Worm (Caenorhabditis elegans) whole organism, L3 larva: Measurements from ENCODE around the gene C09E7.11.

Experiments
- ZK546.5 ChIP-seq: sonication (generic microtip); optimal IDR thresholded peaks from 2 replicates; lab custom pipeline; 2017; ENCODE audit warnings: missing biosample characterization, missing genetic modification characterization
- aly-2 ChIP-seq: fragments of 150-350 bp; optimal IDR thresholded peaks from 2 replicates; lab custom pipeline; 2014; ENCODE audit warnings: missing biosample characterization, missing genetic modification characterization
- ama-1 ChIP-seq: fragments of 150-350 bp; optimal IDR thresholded peaks from 2 replicates; lab custom pipeline; 2018
- ceh-16 ChIP-seq: sonication (generic microtip); optimal IDR thresholded peaks from 2 replicates; lab custom pipeline; 2017; ENCODE audit warnings: missing biosample characterization, missing genetic modification characterization
- ceh-28 ChIP-seq: fragments of 150-350 bp; optimal IDR thresholded peaks from 2 replicates; lab custom pipeline; 2014; ENCODE audit warnings: missing biosample characterization, missing genetic modification reagents, missing genetic modification characterization
- ceh-82 ChIP-seq: fragments of 150-350 bp; optimal IDR thresholded peaks from 2 replicates; lab custom pipeline; 2014; ENCODE audit warnings: missing biosample characterization, missing genetic modification characterization
- ceh-9 ChIP-seq: sonication (generic microtip); optimal IDR thresholded peaks from 2 replicates; lab custom pipeline; 2018; ENCODE audit warnings: missing biosample characterization, missing genetic modification characterization
- daf-12 ChIP-seq: fragments of 150-350 bp; optimal IDR thresholded peaks from 2 replicates; lab custom pipeline; 2014; ENCODE audit warnings: missing biosample characterization, missing genetic modification reagents, missing genetic modification characterization
- egl-27 ChIP-seq: sonication (generic microtip); optimal IDR thresholded peaks from 4 replicates; lab custom pipeline; 2017; ENCODE audit warnings: missing biosample characterization, missing genetic modification reagents, missing genetic modification characterization
- elt-2 ChIP-seq: sonication (generic microtip); optimal IDR thresholded peaks from 2 replicates; lab custom pipeline; 2016; ENCODE audit warnings: missing genetic modification reagents, mild to moderate bottlenecking, missing genetic modification characterization, missing compliant biosample characterization
- elt-3 ChIP-seq, 3 experiments: fragments of 150-350 bp in 1 of 3; sonication (generic microtip) in 2 of 3; optimal IDR thresholded peaks; 2 replicates in 2 of 3; 4 replicates in 1 of 3; lab custom pipeline; 2014 to 2017; ENCODE audit warnings: missing biosample characterization in 3 of 3, missing genetic modification characterization in 3 of 3
- eor-1 ChIP-seq, 2 experiments: fragments of 150-350 bp; optimal IDR thresholded peaks; 2 replicates each; lab custom pipeline; 2014 to 2018; ENCODE audit warnings: missing biosample characterization in 2 of 2, missing genetic modification characterization in 2 of 2
- fkh-2 ChIP-seq: fragments of 150-350 bp; optimal IDR thresholded peaks from 2 replicates; lab custom pipeline; 2014; ENCODE audit warnings: missing biosample characterization, missing genetic modification reagents, missing genetic modification characterization
- fos-1 ChIP-seq: fragments of 150-350 bp; optimal IDR thresholded peaks from 2 replicates; lab custom pipeline; 2014; ENCODE audit warnings: missing biosample characterization, missing genetic modification characterization
- lin-15B ChIP-seq: fragments of 150-350 bp; optimal IDR thresholded peaks from 2 replicates; lab custom pipeline; 2014; ENCODE audit warnings: missing biosample characterization, missing genetic modification characterization
- lin-39 ChIP-seq: fragments of 150-350 bp; optimal IDR thresholded peaks from 2 replicates; lab custom pipeline; 2018; ENCODE audit warnings: missing biosample characterization, missing genetic modification reagents, missing genetic modification characterization
- lsy-12 ChIP-seq: sonication (generic microtip); optimal IDR thresholded peaks from 2 replicates; lab custom pipeline; 2016; ENCODE audit warnings: mild to moderate bottlenecking, missing genetic modification characterization, missing compliant biosample characterization
- mdl-1 ChIP-seq: fragments of 150-350 bp; optimal IDR thresholded peaks from 2 replicates; lab custom pipeline; 2014; ENCODE audit warnings: missing biosample characterization, missing genetic modification characterization
- mml-1 ChIP-seq: fragments of 150-350 bp; sonication (generic microtip); optimal IDR thresholded peaks from 3 replicates; lab custom pipeline; 2014; ENCODE audit warnings: missing biosample characterization, missing genetic modification characterization
- nfya-1 ChIP-seq: sonication (generic microtip); optimal IDR thresholded peaks from 2 replicates; lab custom pipeline; 2017; ENCODE audit warnings: missing genetic modification characterization, mild to moderate bottlenecking, missing compliant biosample characterization, antibody characterized with exemption, moderate library complexity; ENCODE audit not compliant: insufficient read depth
- nhr-11 ChIP-seq: fragments of 150-350 bp; optimal IDR thresholded peaks from 2 replicates; lab custom pipeline; 2014; ENCODE audit warnings: missing biosample characterization, missing genetic modification characterization
- nhr-12 ChIP-seq: fragments of 150-350 bp; optimal IDR thresholded peaks from 2 replicates; lab custom pipeline; 2014; ENCODE audit warnings: missing biosample characterization, missing genetic modification characterization
- nhr-23 ChIP-seq: fragments of 150-350 bp; optimal IDR thresholded peaks from 2 replicates; lab custom pipeline; 2014; ENCODE audit warnings: missing biosample characterization, missing genetic modification reagents, missing genetic modification characterization
- nhr-237 ChIP-seq: fragments of 150-350 bp; optimal IDR thresholded peaks from 2 replicates; lab custom pipeline; 2014; ENCODE audit warnings: missing biosample characterization, missing genetic modification characterization
- nhr-28 ChIP-seq: fragments of 150-350 bp; optimal IDR thresholded peaks from 2 replicates; lab custom pipeline; 2014; ENCODE audit warnings: missing biosample characterization, missing genetic modification characterization
- nhr-67 ChIP-seq: fragments of 150-350 bp; optimal IDR thresholded peaks from 2 replicates; lab custom pipeline; 2014; ENCODE audit warnings: missing biosample characterization, missing genetic modification characterization
- nhr-76 ChIP-seq: fragments of 150-350 bp; sonication (generic microtip); optimal IDR thresholded peaks from 5 replicates; lab custom pipeline; 2014; ENCODE audit warnings: missing biosample characterization, missing genetic modification characterization
- nhr-77 ChIP-seq: fragments of 150-350 bp; optimal IDR thresholded peaks from 2 replicates; lab custom pipeline; 2014; ENCODE audit warnings: missing biosample characterization, missing genetic modification characterization
- pha-4 ChIP-seq: fragments of 150-350 bp; optimal IDR thresholded peaks from 2 replicates; lab custom pipeline; 2014; ENCODE audit warnings: missing biosample characterization, missing genetic modification reagents, missing genetic modification characterization
- pqm-1 ChIP-seq: fragments of 150-350 bp; optimal IDR thresholded peaks from 2 replicates; lab custom pipeline; 2017; ENCODE audit warnings: missing biosample characterization, missing genetic modification characterization, inconsistent platforms
- sea-2 ChIP-seq: fragments of 150-350 bp; sonication (generic microtip); optimal IDR thresholded peaks from 4 replicates; lab custom pipeline; 2014; ENCODE audit warnings: missing biosample characterization, missing genetic modification reagents, missing genetic modification characterization
- skn-1 ChIP-seq: fragments of 150-350 bp; optimal IDR thresholded peaks from 2 replicates; lab custom pipeline; 2014; ENCODE audit warnings: missing biosample characterization, missing genetic modification characterization
- snpc-4 ChIP-seq: fragments of 150-350 bp; optimal IDR thresholded peaks from 2 replicates; lab custom pipeline; 2014; ENCODE audit warnings: missing biosample characterization, missing genetic modification characterization
- tbx-2 ChIP-seq: sonication (generic microtip); optimal IDR thresholded peaks from 2 replicates; lab custom pipeline; 2016; ENCODE audit warnings: mild to moderate bottlenecking, missing genetic modification characterization, missing compliant biosample characterization
- unc-39 ChIP-seq: sonication (generic microtip); optimal IDR thresholded peaks from 4 replicates; lab custom pipeline; 2017; ENCODE audit warnings: missing biosample characterization, missing genetic modification characterization
- ztf-11 ChIP-seq: fragments of 150-350 bp; optimal IDR thresholded peaks from 2 replicates; lab custom pipeline; 2014; ENCODE audit warnings: missing biosample characterization, missing genetic modification characterization
- ztf-4 ChIP-seq: fragments of 150-350 bp; optimal IDR thresholded peaks from 2 replicates; lab custom pipeline; 2014; ENCODE audit warnings: missing biosample characterization, missing genetic modification characterization

Gene C09E7.11

ce11 chrIII:6490989-6491388, 40.2 kb upstream of the C09E7.11 start:
- TF ChIP-seq mml-1 (no peak), ceh-16 (tag; lab: Kevin White, UChicago) (no peak), pqm-1 (tag; lab: Kevin White, UChicago) (no peak), eor-1 (tag; optimal IDR thresholded peaks at IDR 0.05; lab: Kevin White, UChicago) (no peak), nhr-12 (tag; lab: Kevin White, UChicago) (no peak), lsy-12 (tag; lab: Kevin White, UChicago) (no peak), egl-27 (tag; lab: Kevin White, UChicago) (no peak), ztf-11 (no peak)

DNA sequence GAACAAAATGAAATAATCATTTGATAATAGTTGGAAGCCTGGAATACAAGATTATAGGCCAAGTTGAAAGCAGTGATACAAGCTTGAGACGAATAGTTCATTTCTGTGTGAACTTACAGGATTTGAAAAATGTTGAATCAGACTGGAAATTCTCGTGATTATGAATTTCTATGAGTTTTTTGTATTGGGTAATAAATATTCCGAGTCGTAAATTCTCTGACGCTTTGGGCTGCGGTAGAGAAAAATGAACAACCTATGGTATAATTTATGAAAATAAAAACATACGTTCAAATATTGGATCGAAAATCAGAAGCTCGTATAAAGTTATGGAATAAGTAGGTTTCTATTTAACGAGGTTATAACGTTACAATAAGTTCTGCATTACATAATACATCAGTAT, 38.4 kb upstream of the C09E7.11 start, which contains the start of gene srb-11:
srb-11 (minus strand) TSS at position 101 of the 400 bp plus-strand sequence.
- TF ChIP-seq nhr-67 (tag; lab: Kevin White, UChicago) (no peak), nfya-1 (no peak), eor-1 (tag; optimal IDR thresholded peaks at IDR 0.05; lab: Kevin White, UChicago) (no peak), nhr-11 (tag; lab: Kevin White, UChicago) (no peak), ceh-82 (tag; lab: Kevin White, UChicago) (no peak), ceh-9 (tag; lab: Kevin White, UChicago) (no peak), ama-1 (lab: Kevin White, UChicago) (no peak), ceh-28 (tag; lab: Kevin White, UChicago) (no peak), egl-27 (tag; lab: Kevin White, UChicago) (no peak), nhr-237 (no peak), sea-2 (GFP tag; lab: Kevin White, UChicago) (no peak), nhr-76 (tag; lab: Kevin White, UChicago) (no peak), nhr-77 (tag; lab: Kevin White, UChicago) (no peak), elt-2 (tag; lab: Kevin White, UChicago) (no peak), lin-39 (tag; lab: Kevin White, UChicago) (no peak), skn-1 (tag; lab: Kevin White, UChicago) (no peak), ZK546.5 (tag; lab: Kevin White, UChicago) (no peak)

DNA sequence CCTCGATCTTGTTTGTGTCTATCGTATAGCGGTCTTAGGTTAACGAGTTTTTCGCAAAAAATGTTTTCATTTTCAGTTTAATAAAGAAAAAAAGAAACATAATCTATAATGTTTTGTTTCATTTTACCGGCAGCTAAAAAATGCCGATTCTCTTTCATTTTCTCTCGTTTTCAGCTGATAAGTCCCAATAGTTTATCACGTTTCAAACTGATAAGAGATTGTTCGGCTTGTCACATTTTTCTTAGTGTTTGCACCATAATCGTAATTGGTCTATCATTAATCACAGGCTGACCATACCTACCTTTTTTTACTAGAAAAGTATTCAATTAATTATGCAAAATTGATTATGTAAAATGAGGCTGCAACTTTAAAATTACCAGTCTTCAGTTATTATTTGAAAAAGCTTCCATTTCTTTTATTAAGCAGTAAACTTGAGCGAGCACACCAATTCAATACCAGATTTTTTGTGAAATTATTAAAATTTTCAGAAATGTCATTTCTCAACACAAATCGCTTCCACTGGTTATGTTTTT, 35.9 kb upstream of the C09E7.11 start, which contains the start of gene F23F12.13:
F23F12.13 (plus strand) TSS at position 483 of the 533 bp plus-strand sequence.
- peak; percentile 23 for TF ChIP-seq pha-4 (tag; lab: Kevin White, UChicago)
- TF ChIP-seq pqm-1 (tag; lab: Kevin White, UChicago) = peak; percentile 77
- no peak for TF ChIP-seq elt-3 (tag; optimal IDR thresholded peaks at IDR 0.05; lab: Kevin White, UChicago)
- TF ChIP-seq elt-2 (tag; lab: Kevin White, UChicago) = peak; percentile 85
- no peak for TF ChIP-seq fos-1 (tag; lab: Kevin White, UChicago)
- TF ChIP-seq, all 47 proteins: peak for 3

ce11 chrIII:6498176-6498575, 33.0 kb upstream of the C09E7.11 start, which contains the start of gene sdz-15:
Gene sdz-15, plus strand, starts transcription at chrIII:6498476.
- TF ChIP-seq nhr-77 (tag; lab: Kevin White, UChicago) (no peak), lin-39 (tag; lab: Kevin White, UChicago) (no peak), eor-1 (tag; optimal IDR thresholded peaks at IDR 0.05; lab: Kevin White, UChicago) (no peak), fkh-2 (tag; lab: Kevin White, UChicago) (no peak), skn-1 (tag; lab: Kevin White, UChicago) (no peak), nhr-23 (no peak), nhr-28 (no peak), tbx-2 (tag; lab: Kevin White, UChicago) (no peak), ztf-4 (tag; lab: Kevin White, UChicago) (no peak), lin-15B (tag; lab: Kevin White, UChicago) (no peak), pqm-1 (tag; lab: Kevin White, UChicago) (no peak), ceh-16 (tag; lab: Kevin White, UChicago) (no peak), nhr-76 (tag; lab: Kevin White, UChicago) (no peak), unc-39 (no peak), aly-2 (tag; lab: Kevin White, UChicago) (no peak), daf-12 (tag; lab: Kevin White, UChicago) (no peak), ZK546.5 (tag; lab: Kevin White, UChicago) (no peak), snpc-4 (tag; lab: Kevin White, UChicago) (no peak), nhr-237 (no peak), mdl-1 (tag; lab: Kevin White, UChicago) (no peak)
